Fruit fly (Drosophila melanogaster) whole organism, embryonic: Measurements from ENCODE around the gene CG14868.

Source experiments
- ATbp ChIP-seq: fragments of 200-800 bp; sonication (Bioruptor generic); optimal IDR thresholded peaks from 2 replicates; lab custom pipeline; 2017; ENCODE audit warnings: missing biosample characterization, mild to moderate bottlenecking, missing genetic modification characterization, missing genetic modification reagents
- CG11560 ChIP-seq: fragments of 200-800 bp; sonication (Bioruptor generic); IDR thresholded peaks from 3 replicates; pipeline ENCODE4 v1.3.6; 2022; ENCODE audit warnings: missing biosample characterization, missing genetic modification characterization
- CG14667 ChIP-seq: fragments of 200-800 bp; sonication (Bioruptor generic); IDR thresholded peaks from 2 replicates; pipeline ENCODE4 v1.3.6; 2022; ENCODE audit warnings: missing biosample characterization, missing genetic modification characterization
- CG17829 ChIP-seq: fragments of 200-800 bp; optimal IDR thresholded peaks from 2 replicates; lab custom pipeline; 2019; ENCODE audit warnings: missing biosample characterization, mild to moderate bottlenecking, missing genetic modification characterization, moderate library complexity
- CG1792 ChIP-seq: fragments of 200-800 bp; sonication (Bioruptor generic); optimal IDR thresholded peaks from 2 replicates; lab custom pipeline; 2016; ENCODE audit warnings: missing biosample characterization, missing genetic modification characterization
- CG18764 ChIP-seq: fragments of 200-800 bp; sonication (Bioruptor generic); optimal IDR thresholded peaks from 3 replicates; lab custom pipeline; 2016; ENCODE audit warnings: missing biosample characterization, missing genetic modification characterization
- CG2875 ChIP-seq: fragments of 200-800 bp; sonication (Bioruptor generic); optimal IDR thresholded peaks from 2 replicates; lab custom pipeline; 2017; ENCODE audit warnings: missing biosample characterization, mild to moderate bottlenecking, missing genetic modification characterization, missing genetic modification reagents
- CG33213 ChIP-seq: fragments of 200-800 bp; sonication (Bioruptor generic); optimal IDR thresholded peaks from 3 replicates; lab custom pipeline; 2016; ENCODE audit warnings: missing biosample characterization, missing genetic modification characterization
- CG34224 ChIP-seq: fragments of 200-800 bp; sonication (Bioruptor generic); IDR thresholded peaks from 3 replicates; pipeline ENCODE4 v1.3.6; 2022; ENCODE audit warnings: missing biosample characterization, missing genetic modification characterization; ENCODE audit not compliant: partially characterized antibody
- CG34376 ChIP-seq: fragments of 200-800 bp; sonication (Bioruptor generic); optimal IDR thresholded peaks from 2 replicates; lab custom pipeline; 2018; ENCODE audit warnings: missing biosample characterization, mild to moderate bottlenecking, missing genetic modification characterization
- CG34422 ChIP-seq: fragments of 200-800 bp; sonication (Bioruptor generic); IDR thresholded peaks from 3 replicates; pipeline ENCODE4 v1.3.6; 2022; ENCODE audit warnings: missing biosample characterization, missing genetic modification characterization
- CG4282 ChIP-seq: fragments of 200-800 bp; sonication (Bioruptor generic); optimal IDR thresholded peaks from 2 replicates; lab custom pipeline; 2016; ENCODE audit warnings: missing biosample characterization, missing genetic modification characterization
- CG43689 ChIP-seq: fragments of 200-800 bp; sonication (Bioruptor generic); IDR thresholded peaks from 2 replicates; pipeline ENCODE4 v1.3.6; 2022; ENCODE audit warnings: missing biosample characterization, missing genetic modification characterization
- CG4617 ChIP-seq: fragments of 200-800 bp; sonication (Bioruptor generic); optimal IDR thresholded peaks from 3 replicates; lab custom pipeline; 2016; ENCODE audit warnings: missing biosample characterization, missing genetic modification characterization, borderline replicate concordance
- CG5180 ChIP-seq: fragments of 200-800 bp; sonication (Bioruptor generic); optimal IDR thresholded peaks from 3 replicates; lab custom pipeline; 2017; ENCODE audit warnings: missing biosample characterization, missing genetic modification characterization, mild to moderate bottlenecking, moderate library complexity, missing genetic modification reagents
- CG6654 ChIP-seq: fragments of 200-800 bp; sonication (Bioruptor generic); optimal IDR thresholded peaks from 2 replicates; lab custom pipeline; 2017; ENCODE audit warnings: missing biosample characterization, mild to moderate bottlenecking, missing genetic modification characterization
- CG7271 ChIP-seq: fragments of 200-800 bp; sonication (Bioruptor generic); optimal IDR thresholded peaks from 2 replicates; lab custom pipeline; 2018; ENCODE audit warnings: missing biosample characterization, mild to moderate bottlenecking, missing genetic modification characterization, moderate library complexity
- CG9727 ChIP-seq: fragments of 200-800 bp; sonication (Bioruptor generic); optimal IDR thresholded peaks from 3 replicates; lab custom pipeline; 2017; ENCODE audit warnings: missing biosample characterization, mild to moderate bottlenecking, missing genetic modification characterization
- Hey ChIP-seq: fragments of 200-800 bp; sonication (Bioruptor generic); optimal IDR thresholded peaks from 3 replicates; lab custom pipeline; 2018; ENCODE audit warnings: missing biosample characterization, mild to moderate bottlenecking, missing genetic modification characterization
- Hr39 ChIP-seq: fragments of >200 bp; optimal IDR thresholded peaks from 2 replicates; lab custom pipeline; 2017
- Lhr ChIP-seq: fragments of 200-800 bp; sonication (Bioruptor generic); optimal IDR thresholded peaks from 3 replicates; lab custom pipeline; 2017; ENCODE audit warnings: mild to moderate bottlenecking, missing biosample characterization, missing genetic modification reagents, missing genetic modification characterization
- Lpt ChIP-seq: fragments of >200 bp; optimal IDR thresholded peaks from 2 replicates; lab custom pipeline; 2018; ENCODE audit warnings: missing biosample characterization, missing genetic modification characterization
- MBD-R2 ChIP-seq: fragments of 200-800 bp; sonication (Bioruptor generic); IDR thresholded peaks from 2 replicates; pipeline ENCODE4 v1.3.6; 2022; ENCODE audit warnings: missing biosample characterization, missing genetic modification characterization
- Max ChIP-seq: fragments of 200-800 bp; sonication (Bioruptor generic); optimal IDR thresholded peaks from 2 replicates; lab custom pipeline; 2016; ENCODE audit warnings: missing biosample characterization, mild to moderate bottlenecking, missing genetic modification characterization
- Sox102F ChIP-seq: fragments of 200-800 bp; sonication (Bioruptor generic); optimal IDR thresholded peaks from 2 replicates; lab custom pipeline; 2018; ENCODE audit warnings: missing biosample characterization, mild to moderate bottlenecking, missing genetic modification characterization, moderate library complexity
- Spps ChIP-seq: fragments of 200-800 bp; sonication (Bioruptor generic); optimal IDR thresholded peaks from 2 replicates; lab custom pipeline; 2018; ENCODE audit warnings: missing biosample characterization, mild to moderate bottlenecking, missing genetic modification characterization
- Xbp1 ChIP-seq: fragments of 200-800 bp; sonication (Bioruptor generic); optimal IDR thresholded peaks from 3 replicates; lab custom pipeline; 2016; ENCODE audit warnings: missing biosample characterization, mild to moderate bottlenecking, missing genetic modification characterization
- ac ChIP-seq: fragments of 200-800 bp; sonication (Bioruptor generic); optimal IDR thresholded peaks from 3 replicates; lab custom pipeline; 2017; ENCODE audit warnings: missing biosample characterization, mild to moderate bottlenecking, missing genetic modification characterization
- aop ChIP-seq: fragments of 200-800 bp; sonication (Bioruptor generic); IDR thresholded peaks from 2 replicates; pipeline ENCODE4 v1.3.6; 2022; ENCODE audit warnings: missing biosample characterization, missing genetic modification characterization
- br ChIP-seq: fragments of >200 bp; optimal IDR thresholded peaks from 2 replicates; lab custom pipeline; 2017
- cg ChIP-seq: fragments of 200-800 bp; sonication (Bioruptor generic); optimal IDR thresholded peaks from 3 replicates; lab custom pipeline; 2019; ENCODE audit warnings: missing biosample characterization, mild to moderate bottlenecking, missing genetic modification characterization, moderate library complexity
- da ChIP-seq: fragments of 200-800 bp; sonication (Bioruptor generic); optimal IDR thresholded peaks from 2 replicates; lab custom pipeline; 2016; ENCODE audit warnings: missing biosample characterization, missing genetic modification characterization
- dmrt11E ChIP-seq: fragments of 200-800 bp; sonication (Bioruptor generic); optimal IDR thresholded peaks from 3 replicates; lab custom pipeline; 2018; ENCODE audit warnings: missing biosample characterization, mild to moderate bottlenecking, missing genetic modification characterization, moderate library complexity
- fu2 ChIP-seq: fragments of 200-800 bp; sonication (Bioruptor generic); optimal IDR thresholded peaks from 2 replicates; lab custom pipeline; 2016; ENCODE audit warnings: missing biosample characterization, missing genetic modification characterization
- insv ChIP-seq, 2 experiments: fragments of 200-800 bp; sonication (Bioruptor generic); optimal IDR thresholded peaks; 3 replicates each; lab custom pipeline; 2016 to 2018; ENCODE audit warnings: missing biosample characterization in 2 of 2, missing genetic modification characterization in 2 of 2
- onecut ChIP-seq: fragments of 200-800 bp; sonication (Bioruptor generic); IDR thresholded peaks from 2 replicates; pipeline ENCODE4 v1.3.6; 2022; ENCODE audit warnings: missing biosample characterization, missing genetic modification characterization
- peb ChIP-seq: fragments of 200-800 bp; sonication (Bioruptor generic); IDR thresholded peaks from 2 replicates; pipeline ENCODE4 v1.3.6; 2022; ENCODE audit warnings: missing biosample characterization, missing genetic modification characterization
- pho ChIP-seq: fragments of 200-800 bp; sonication (Bioruptor generic); optimal IDR thresholded peaks from 2 replicates; lab custom pipeline; 2016; ENCODE audit warnings: missing biosample characterization, missing genetic modification characterization
- prd ChIP-seq, 3 experiments: fragments of >200 bp in 2 of 3; fragments of 200-800 bp in 1 of 3; sonication (Bioruptor generic) in 1 of 3; optimal IDR thresholded peaks in 2 of 3; IDR thresholded peaks in 1 of 3; 2 replicates in 2 of 3; 3 replicates in 1 of 3; pipeline versions ENCODE4 v1.3.6 to Lab custom; 2017 to 2022; ENCODE audit warnings: missing biosample characterization in 1 of 3, missing genetic modification characterization in 1 of 3
- psq ChIP-seq: fragments of 200-800 bp; sonication (Bioruptor generic); optimal IDR thresholded peaks from 2 replicates; lab custom pipeline; 2017; ENCODE audit warnings: missing biosample characterization, missing genetic modification characterization
- sim ChIP-seq: fragments of 200-800 bp; sonication (Bioruptor generic); IDR thresholded peaks from 2 replicates; pipeline ENCODE4 v1.3.6; 2022; ENCODE audit warnings: missing biosample characterization, missing genetic modification characterization
- slou ChIP-seq: fragments of 200-800 bp; sonication (Bioruptor generic); optimal IDR thresholded peaks from 3 replicates; lab custom pipeline; 2016; ENCODE audit warnings: missing biosample characterization, missing genetic modification characterization
- tin ChIP-seq: fragments of 200-800 bp; sonication (Bioruptor generic); optimal IDR thresholded peaks from 3 replicates; lab custom pipeline; 2016; ENCODE audit warnings: missing biosample characterization, missing genetic modification characterization
- tna ChIP-seq: fragments of 200-800 bp; sonication (Bioruptor generic); IDR thresholded peaks from 2 replicates; pipeline ENCODE4 v1.3.6; 2022; ENCODE audit warnings: missing biosample characterization, missing genetic modification characterization; ENCODE audit not compliant: partially characterized antibody
- ttk ChIP-seq: fragments of 200-800 bp; sonication (Bioruptor generic); IDR thresholded peaks from 2 replicates; pipeline ENCODE4 v2.1.2; 2022; ENCODE audit warnings: missing biosample characterization, missing genetic modification characterization
- vfl ChIP-seq: fragments of 200-800 bp; sonication (Bioruptor generic); optimal IDR thresholded peaks from 2 replicates; lab custom pipeline; 2016; ENCODE audit warnings: missing biosample characterization, missing genetic modification characterization
- vvl ChIP-seq: fragments of 200-800 bp; sonication (Bioruptor generic); IDR thresholded peaks from 2 replicates; pipeline ENCODE4 v1.3.6; 2022; ENCODE audit warnings: missing biosample characterization, missing genetic modification characterization
- z ChIP-seq: fragments of 200-800 bp; sonication (Bioruptor generic); IDR thresholded peaks from 3 replicates; pipeline ENCODE4 v1.3.6; 2022; ENCODE audit warnings: missing biosample characterization, missing genetic modification characterization

Gene CG14868

dm6 chr3R:15345198-15346017 lies 24.3 kb downstream of the CG14868 start (continued):
- TF ChIP-seq Hey = no peak
- TF ChIP-seq psq (GFP tag; lab: Kevin White, UChicago) = no peak
- no peak for TF ChIP-seq CG4617 (GFP tag; lab: Kevin White, UChicago)
- no peak for TF ChIP-seq ttk (GFP tag; lab: Robert Waterston, UW)
- no peak for TF ChIP-seq CG1792 (GFP tag; lab: Kevin White, UChicago)
- no peak for TF ChIP-seq CG6654
- TF ChIP-seq br (lab: Kevin White, UChicago) = no peak
- TF ChIP-seq Hr39 (lab: Kevin White, UChicago) = no peak
- 0 out of 2 replicates have a peak, but pooled peaks have one; percentile 7 for TF ChIP-seq sim (GFP tag; lab: Robert Waterston, UW)
- TF ChIP-seq ATbp = no peak
- TF ChIP-seq Xbp1 (GFP tag; lab: Kevin White, UChicago) = peak; percentile 51
- TF ChIP-seq da (GFP tag; lab: Kevin White, UChicago) = no peak
- no peak for TF ChIP-seq Max
- no peak for TF ChIP-seq fu2 (GFP tag; lab: Kevin White, UChicago)
- no peak for TF ChIP-seq Spps
- no peak for TF ChIP-seq CG7271 (tag; lab: Kevin White, UChicago)
- TF ChIP-seq tin (GFP tag; lab: Kevin White, UChicago) = no peak
- no peak for TF ChIP-seq CG14667 (GFP tag; lab: Robert Waterston, UW)
- no peak for TF ChIP-seq CG17829 (tag; lab: Kevin White, UChicago)
- no peak for TF ChIP-seq Lhr (GFP tag; lab: Kevin White, UChicago)
- TF ChIP-seq insv (GFP tag; optimal IDR thresholded peaks at IDR 0.05; lab: Kevin White, UChicago) = peak in 1 of 2 experiments; percentile 89
- TF ChIP-seq CG5180 (GFP tag; lab: Kevin White, UChicago) = peak; percentile 44

dm6 chr3R:15342926-15343685 lies 26.6 kb downstream of the CG14868 start, which contains the start of gene Nagk:
Gene Nagk, minus strand, starts transcription at chr3R:15343256.
- no peak for TF ChIP-seq CG11560 (tag; lab: Robert Waterston, UW)
- TF ChIP-seq CG34422 (GFP tag; lab: Robert Waterston, UW) = peak; percentile 19; the same call in 1 of the 3 replicates
- TF ChIP-seq CG4282 (GFP tag; lab: Kevin White, UChicago) = no peak
- 0 out of 2 replicates have a peak, but pooled peaks have one; percentile 24 for TF ChIP-seq aop (GFP tag; lab: Robert Waterston, UW)
- no peak for TF ChIP-seq tna
- peak; percentile 33 for TF ChIP-seq vfl (GFP tag; lab: Kevin White, UChicago)
- TF ChIP-seq z (GFP tag; lab: Robert Waterston, UW) = no peak
- peak; percentile 64 for TF ChIP-seq Sox102F (GFP tag; lab: Kevin White, UChicago)
- peak; percentile 50 for TF ChIP-seq CG34376 (GFP tag; lab: Kevin White, UChicago)
- TF ChIP-seq CG43689 = 0 out of 2 replicates have a peak, but pooled peaks have one; percentile 11
- TF ChIP-seq CG9727 (GFP tag; lab: Kevin White, UChicago) = peak; percentile 84
- no peak for TF ChIP-seq Lpt (GFP tag; lab: Kevin White, UChicago)
- TF ChIP-seq MBD-R2 (GFP tag; lab: Robert Waterston, UW) = peak; percentile 44
- peak; percentile 4 for TF ChIP-seq slou (GFP tag; lab: Kevin White, UChicago)
- no peak for TF ChIP-seq onecut (GFP tag; lab: Robert Waterston, UW)
- TF ChIP-seq CG2875 (GFP tag; lab: Kevin White, UChicago) = peak; percentile 27
- no peak for TF ChIP-seq peb (GFP tag; lab: Robert Waterston, UW)
- TF ChIP-seq CG18764 (GFP tag; lab: Kevin White, UChicago) = no peak
- TF ChIP-seq pho (GFP tag; lab: Kevin White, UChicago) = peak; percentile 83
- TF ChIP-seq CG33213 (GFP tag; lab: Kevin White, UChicago) = peak; percentile 29
- peak; percentile 34 for TF ChIP-seq dmrt11E
- TF ChIP-seq ac (GFP tag; lab: Kevin White, UChicago) = no peak
- no peak for TF ChIP-seq CG34224 (GFP tag; lab: Robert Waterston, UW)
- TF ChIP-seq cg (GFP tag; lab: Kevin White, UChicago) = no peak
- TF ChIP-seq prd (optimal IDR thresholded peaks at IDR 0.05; lab: Kevin White, UChicago) = no peak
- TF ChIP-seq prd (GFP tag; IDR thresholded peaks at IDR 0.05; lab: Robert Waterston, UW) = peak; percentile 40
- peak; percentile 13; the same call in 1 of the 2 replicates for TF ChIP-seq vvl
